Worm (Caenorhabditis elegans): ENCODE measurements around the gene R02D5.1.

- TF ChIP-seq hmbx-1 (tag; optimal IDR thresholded peaks at IDR 0.05) (no peak), F13C5.2 (tag; optimal IDR thresholded peaks at IDR 0.05) (no peak), ets-7 (tag; optimal IDR thresholded peaks at IDR 0.05) (no peak), ama-1 (optimal IDR thresholded peaks at IDR 0.05) (no peak), B0310.2 (tag; optimal IDR thresholded peaks at IDR 0.05) (no peak), sea-1 (GFP tag; conservative IDR thresholded peaks at IDR 0.05) (no peak), ceh-13 (GFP tag; optimal IDR thresholded peaks at IDR 0.05) (no peak), flt-1 (GFP tag; IDR thresholded peaks at IDR 0.05) (no peak), aly-1 (tag; optimal IDR thresholded peaks at IDR 0.05) (no peak), tra-4 (tag; optimal IDR thresholded peaks at IDR 0.05) (no peak)
Measured at ce11 chrV:14495493-14495892, 12.6 kb upstream of the R02D5.1 start.
